Fruit fly (Drosophila melanogaster): ENCODE results near the gene CycB3.

Gene CycB3

dm6 chr3R:24888418-24888817 lies 17.8 kb upstream of the CycB3 start:
- TF ChIP-seq CG17801 (GFP tag; optimal IDR thresholded peaks at IDR 0.05; ENCODE audit: partially characterized antibody), result no peak

dm6 chr3R:24886470-24886869 lies 15.9 kb upstream of the CycB3 start:
- no peak for TF ChIP-seq CG17801 (GFP tag; optimal IDR thresholded peaks at IDR 0.05; ENCODE audit: partially characterized antibody)

DNA sequence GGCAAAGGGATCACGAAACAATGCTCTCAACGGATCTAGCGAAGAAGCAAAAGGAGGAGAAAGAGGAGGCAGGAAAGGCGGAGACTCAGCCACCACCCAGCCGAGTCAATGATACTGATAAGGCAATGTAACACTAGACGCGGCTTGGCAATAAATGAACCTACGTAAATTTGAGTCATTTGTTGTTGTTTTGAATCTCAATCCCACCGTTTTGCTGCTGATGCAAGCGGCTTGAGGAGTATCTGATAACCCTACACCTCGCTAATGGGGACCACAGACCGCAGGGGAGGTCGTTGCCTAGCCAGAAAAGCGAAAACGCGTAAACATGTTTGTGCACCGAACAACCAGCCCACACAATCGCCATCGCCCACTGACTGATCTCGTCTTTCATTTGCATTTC lies 8.0 kb upstream of the CycB3 start:
- TF ChIP-seq CG17801 (GFP tag; optimal IDR thresholded peaks at IDR 0.05; ENCODE audit: partially characterized antibody), result no peak

dm6 chr3R:24876843-24877457 lies 6.3 kb upstream of the CycB3 start, which contains the start of the genes CG11089 and CG31381:
Gene CG11089 (plus strand): TSS chr3R:24877045.
Gene CG31381 (plus strand): TSS chr3R:24877045.
- no peak for TF ChIP-seq CG17801 (GFP tag; optimal IDR thresholded peaks at IDR 0.05; ENCODE audit: partially characterized antibody)

DNA sequence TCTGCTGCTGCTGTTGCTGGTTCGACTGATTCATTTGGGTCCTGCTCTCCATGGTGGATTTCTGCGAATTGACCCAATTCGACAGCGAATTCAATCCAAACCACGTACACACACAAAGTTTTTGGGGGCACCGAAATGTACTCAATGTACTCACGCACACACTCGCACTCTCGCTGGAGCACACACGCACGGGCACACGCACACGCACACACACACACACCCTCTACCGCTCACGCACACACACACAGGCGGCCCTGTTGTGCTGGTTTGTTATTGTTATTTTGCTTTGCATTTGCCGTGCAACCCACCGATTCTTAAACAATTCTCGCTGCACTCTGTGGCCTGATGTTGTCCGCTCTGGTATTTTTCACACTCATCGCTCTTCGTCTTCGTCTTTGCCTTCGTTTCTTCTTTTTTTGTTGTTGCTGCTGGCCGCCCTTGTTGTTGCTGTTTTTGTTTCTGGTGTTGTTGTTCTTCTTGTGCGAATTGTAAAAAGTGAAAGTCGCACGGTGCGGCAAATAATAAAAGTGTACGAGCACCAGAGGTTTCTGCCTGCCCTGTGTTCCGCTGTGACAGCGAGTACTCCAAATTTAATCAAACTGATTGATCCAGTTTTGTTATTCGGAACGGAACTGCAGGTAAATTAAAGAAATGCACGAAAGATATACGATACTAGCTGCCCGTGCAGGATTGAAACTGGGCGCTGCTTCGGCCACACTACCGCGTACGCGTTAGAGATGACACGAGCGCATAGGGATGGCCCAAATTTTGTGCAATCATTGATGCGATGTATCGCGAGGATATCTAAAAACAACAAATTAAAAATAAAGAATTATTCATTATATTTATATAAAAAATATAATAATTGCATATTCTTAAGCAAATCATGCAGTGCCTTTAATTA lies 5.6 kb upstream of the CycB3 start, which contains the start of gene CG3744:
Gene CG3744, minus strand, starts transcription at position 716 of the 904 bp plus-strand sequence.
- peak; percentile 70 for TF ChIP-seq CG17801 (GFP tag; optimal IDR thresholded peaks at IDR 0.05; ENCODE audit: partially characterized antibody)

- no peak for TF ChIP-seq CG17801 (GFP tag; optimal IDR thresholded peaks at IDR 0.05; ENCODE audit: partially characterized antibody)
These were observed 2.7 kb downstream of the CycB3 start for dm6 chr3R:24867956-24868355.

- TF ChIP-seq CG17801 (GFP tag; optimal IDR thresholded peaks at IDR 0.05; ENCODE audit: partially characterized antibody), result no peak
These were observed 3.6 kb downstream of the CycB3 start for dm6 chr3R:24866976-24867375.

DNA sequence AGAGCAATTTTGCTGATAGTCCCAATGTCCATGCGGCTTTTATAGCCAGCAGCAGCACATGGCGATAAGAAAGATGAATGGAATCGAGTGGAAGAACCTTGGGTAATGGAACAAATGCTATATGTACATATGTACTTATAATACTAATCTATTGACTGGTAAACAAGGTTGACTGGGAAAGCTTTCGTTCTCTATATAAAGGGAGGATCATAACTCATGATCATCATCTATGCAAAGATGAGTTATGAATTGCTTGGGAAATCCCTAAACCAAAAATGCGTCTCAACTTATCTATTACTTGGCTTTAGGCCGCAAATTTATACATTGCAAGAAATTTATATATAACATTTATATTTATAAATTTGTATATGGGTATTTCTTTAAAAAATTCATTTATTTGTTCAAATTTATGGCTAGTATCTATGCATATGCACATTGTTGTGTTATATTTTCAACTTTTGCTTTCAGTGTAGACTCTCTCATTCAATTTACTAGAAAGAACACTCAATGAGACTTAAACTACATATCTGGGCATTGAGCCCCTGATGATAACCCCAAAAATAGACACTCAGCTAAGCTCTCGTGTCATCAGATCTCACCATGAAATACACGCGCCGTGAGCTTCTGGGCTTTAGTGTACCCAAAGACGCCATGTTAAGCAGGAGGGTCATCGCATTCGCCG lies 5.8 kb downstream of the CycB3 start, which contains the start of the genes Srg1 and Elal:
Gene Srg1, minus strand, starts transcription at position 14 of the 682 bp plus-strand sequence.
Gene Elal, plus strand, starts transcription at position 632 of the 682 bp plus-strand sequence.
- TF ChIP-seq CG17801 (GFP tag; optimal IDR thresholded peaks at IDR 0.05; ENCODE audit: partially characterized antibody), result no peak

dm6 chr3R:24863894-24864293 lies 6.7 kb downstream of the CycB3 start:
- TF ChIP-seq CG17801 (GFP tag; optimal IDR thresholded peaks at IDR 0.05; ENCODE audit: partially characterized antibody), result no peak

dm6 chr3R:24862574-24863089 lies 8.0 kb downstream of the CycB3 start, which contains the start of gene CG7016:
Gene CG7016 (plus strand): TSS chr3R:24862931.
- TF ChIP-seq CG17801 (GFP tag; optimal IDR thresholded peaks at IDR 0.05; ENCODE audit: partially characterized antibody), result no peak

DNA sequence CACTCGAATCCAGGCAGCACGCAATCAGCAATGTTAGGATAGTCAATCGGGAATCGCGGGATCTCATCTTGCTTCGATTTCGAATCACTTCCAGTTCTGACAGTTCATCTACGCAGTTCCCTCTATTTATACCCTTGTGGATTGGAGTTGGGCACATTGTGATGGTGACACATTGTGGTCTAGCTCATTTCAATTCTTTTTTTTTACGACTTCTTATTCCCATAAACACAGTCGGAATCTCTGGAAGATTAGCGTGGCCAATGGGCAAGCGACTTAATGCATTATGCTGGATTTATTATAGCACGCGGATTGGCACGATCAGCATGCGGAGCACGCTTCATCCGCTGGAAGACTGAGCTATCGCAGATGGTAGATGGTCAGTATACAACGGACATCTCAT lies 8.6 kb downstream of the CycB3 start, which contains the start of gene CG13640:
Gene CG13640, minus strand, starts transcription at position 101 of the 400 bp plus-strand sequence.
- TF ChIP-seq CG17801 (GFP tag; optimal IDR thresholded peaks at IDR 0.05; ENCODE audit: partially characterized antibody), result no peak

dm6 chr3R:24860316-24860826 lies 10.2 kb downstream of the CycB3 start, which contains the start of gene CG13639:
Gene CG13639 (minus strand): TSS chr3R:24860366.
- no peak for TF ChIP-seq CG17801 (GFP tag; optimal IDR thresholded peaks at IDR 0.05; ENCODE audit: partially characterized antibody)

DNA sequence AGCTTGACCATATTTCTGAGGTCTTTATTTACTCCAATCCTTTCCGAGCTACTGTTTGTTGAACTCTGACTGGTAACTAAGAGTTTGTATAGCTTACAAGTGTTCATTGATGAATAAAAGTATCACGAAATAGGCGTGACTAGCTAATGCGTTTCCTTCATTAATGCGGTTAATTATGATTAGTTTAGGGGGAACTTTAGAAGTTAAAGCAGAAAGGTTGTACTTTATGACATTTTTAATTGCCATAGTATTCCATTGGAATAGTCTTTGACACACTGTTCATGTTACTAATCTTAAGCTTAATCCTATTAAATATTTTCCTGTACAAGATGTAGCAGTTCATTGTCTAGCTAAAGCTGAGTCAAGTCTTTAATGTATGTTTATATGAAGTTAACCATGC lies 10.9 kb downstream of the CycB3 start, which contains the start of gene ppk22:
Gene ppk22, minus strand, starts transcription at position 101 of the 400 bp plus-strand sequence.
- TF ChIP-seq CG17801 (GFP tag; optimal IDR thresholded peaks at IDR 0.05; ENCODE audit: partially characterized antibody), result no peak

dm6 chr3R:24857459-24857858 lies 13.2 kb downstream of the CycB3 start, which contains the start of gene CAH4:
Gene CAH4 (minus strand): TSS chr3R:24857559.
- TF ChIP-seq CG17801 (GFP tag; optimal IDR thresholded peaks at IDR 0.05; ENCODE audit: partially characterized antibody), result no peak
